Worm (Caenorhabditis elegans): Measurements from ENCODE around the gene sprr-3.

The sprr-3 gene

ce11 chrIV:2542001-2542400, at the start of gene sprr-3:
sprr-3 (plus strand) TSS chrIV:2542301.
- TF ChIP-seq ceh-13 (GFP tag; optimal IDR thresholded peaks at IDR 0.05) (no peak), hnd-1 (tag; optimal IDR thresholded peaks at IDR 0.05) (no peak), hmbx-1 (tag; optimal IDR thresholded peaks at IDR 0.05) (no peak), F13C5.2 (tag; optimal IDR thresholded peaks at IDR 0.05) (no peak), ets-7 (tag; optimal IDR thresholded peaks at IDR 0.05) (no peak), flt-1 (GFP tag; IDR thresholded peaks at IDR 0.05) (no peak), aly-1 (tag; optimal IDR thresholded peaks at IDR 0.05) (no peak), tbx-37 (GFP tag; conservative IDR thresholded peaks at IDR 0.05) (no peak), tbx-11 (GFP tag; IDR thresholded peaks at IDR 0.05) (no peak), scrt-1 (GFP tag; IDR thresholded peaks at IDR 0.05) (no peak), hmg-4 (GFP tag; optimal IDR thresholded peaks at IDR 0.05) (no peak), pes-1 (GFP tag; IDR thresholded peaks at IDR 0.05) (no peak)

- TF ChIP-seq ets-7 (tag; optimal IDR thresholded peaks at IDR 0.05), result no peak
- peak; percentile 56 for TF ChIP-seq F13C5.2 (tag; optimal IDR thresholded peaks at IDR 0.05)
These were observed 46.8 kb upstream of the sprr-3 start, which contains the start of the genes ccdc-12 and Y69A2AR.18 for ce11 chrIV:2495118-2495785. ccdc-12 (minus strand) TSS chrIV:2495174. Y69A2AR.18 (plus strand) TSS chrIV:2495735.

ce11 chrIV:2496084-2496483, 46.0 kb upstream of the sprr-3 start:
- TF ChIP-seq B0310.2 (tag; optimal IDR thresholded peaks at IDR 0.05) (no peak), tbx-11 (GFP tag; IDR thresholded peaks at IDR 0.05) (no peak), flt-1 (GFP tag; IDR thresholded peaks at IDR 0.05) (no peak), tbx-37 (GFP tag; conservative IDR thresholded peaks at IDR 0.05) (no peak), aly-1 (tag; optimal IDR thresholded peaks at IDR 0.05) (no peak), hmg-4 (GFP tag; optimal IDR thresholded peaks at IDR 0.05) (no peak), pes-1 (GFP tag; IDR thresholded peaks at IDR 0.05) (no peak), F13C5.2 (tag; optimal IDR thresholded peaks at IDR 0.05) (no peak), tra-4 (tag; optimal IDR thresholded peaks at IDR 0.05) (no peak), ceh-13 (GFP tag; optimal IDR thresholded peaks at IDR 0.05) (no peak), sea-1 (GFP tag; conservative IDR thresholded peaks at IDR 0.05) (no peak), hnd-1 (tag; optimal IDR thresholded peaks at IDR 0.05) (no peak), hmbx-1 (tag; optimal IDR thresholded peaks at IDR 0.05) (no peak), scrt-1 (GFP tag; IDR thresholded peaks at IDR 0.05) (no peak), ama-1 (optimal IDR thresholded peaks at IDR 0.05) (no peak)

ce11 chrIV:2497615-2498183, 44.4 kb upstream of the sprr-3 start, which contains the start of gene Y69A2AR.16:
Y69A2AR.16 (plus strand) TSS chrIV:2497803.
- no peak for TF ChIP-seq scrt-1 (GFP tag; IDR thresholded peaks at IDR 0.05)
- TF ChIP-seq tbx-11 (GFP tag; IDR thresholded peaks at IDR 0.05), result no peak
- no peak for TF ChIP-seq flt-1 (GFP tag; IDR thresholded peaks at IDR 0.05)
- no peak for TF ChIP-seq pes-1 (GFP tag; IDR thresholded peaks at IDR 0.05)
- TF ChIP-seq tbx-37 (GFP tag; conservative IDR thresholded peaks at IDR 0.05), result no peak
- no peak for TF ChIP-seq B0310.2 (tag; optimal IDR thresholded peaks at IDR 0.05)

- no peak for TF ChIP-seq tbx-37 (GFP tag; conservative IDR thresholded peaks at IDR 0.05)
- no peak for TF ChIP-seq ceh-13 (GFP tag; optimal IDR thresholded peaks at IDR 0.05)
- no peak for TF ChIP-seq pes-1 (GFP tag; IDR thresholded peaks at IDR 0.05)
- no peak for TF ChIP-seq aly-1 (tag; optimal IDR thresholded peaks at IDR 0.05)
- TF ChIP-seq hmbx-1 (tag; optimal IDR thresholded peaks at IDR 0.05), result no peak
- no peak for TF ChIP-seq F13C5.2 (tag; optimal IDR thresholded peaks at IDR 0.05)
- TF ChIP-seq flt-1 (GFP tag; IDR thresholded peaks at IDR 0.05), result no peak
- TF ChIP-seq ama-1 (optimal IDR thresholded peaks at IDR 0.05), result no peak
- TF ChIP-seq sea-1 (GFP tag; conservative IDR thresholded peaks at IDR 0.05), result no peak
- TF ChIP-seq hnd-1 (tag; optimal IDR thresholded peaks at IDR 0.05), result no peak
- no peak for TF ChIP-seq tra-4 (tag; optimal IDR thresholded peaks at IDR 0.05)
These were observed 34.3 kb upstream of the sprr-3 start, which contains the start of gene Y69A2AR.22 for ce11 chrIV:2507824-2508223. Y69A2AR.22 (minus strand) TSS chrIV:2507924.

- TF ChIP-seq scrt-1 (GFP tag; IDR thresholded peaks at IDR 0.05) (no peak), hnd-1 (tag; optimal IDR thresholded peaks at IDR 0.05) (no peak), tra-4 (tag; optimal IDR thresholded peaks at IDR 0.05) (no peak)
These were observed 15.3 kb upstream of the sprr-3 start for ce11 chrIV:2526836-2527235.

- no peak for TF ChIP-seq B0310.2 (tag; optimal IDR thresholded peaks at IDR 0.05)
- no peak for TF ChIP-seq ceh-36 (tag; optimal IDR thresholded peaks at IDR 0.05)
- TF ChIP-seq hmg-4 (GFP tag; optimal IDR thresholded peaks at IDR 0.05), result no peak
- TF ChIP-seq ceh-13 (GFP tag; optimal IDR thresholded peaks at IDR 0.05), result no peak
- no peak for TF ChIP-seq hmbx-1 (tag; optimal IDR thresholded peaks at IDR 0.05)
These were observed 12.8 kb upstream of the sprr-3 start for ce11 chrIV:2529281-2529680.

- TF ChIP-seq tra-4 (tag; optimal IDR thresholded peaks at IDR 0.05), result no peak
- TF ChIP-seq ama-1 (optimal IDR thresholded peaks at IDR 0.05), result no peak
- TF ChIP-seq ceh-36 (tag; optimal IDR thresholded peaks at IDR 0.05), result no peak
- TF ChIP-seq tbx-37 (GFP tag; conservative IDR thresholded peaks at IDR 0.05), result no peak
- TF ChIP-seq flt-1 (GFP tag; IDR thresholded peaks at IDR 0.05), result no peak
- no peak for TF ChIP-seq aly-1 (tag; optimal IDR thresholded peaks at IDR 0.05)
- TF ChIP-seq pes-1 (GFP tag; IDR thresholded peaks at IDR 0.05), result no peak
- no peak for TF ChIP-seq ets-7 (tag; optimal IDR thresholded peaks at IDR 0.05)
- no peak for TF ChIP-seq F13C5.2 (tag; optimal IDR thresholded peaks at IDR 0.05)
- no peak for TF ChIP-seq scrt-1 (GFP tag; IDR thresholded peaks at IDR 0.05)
- TF ChIP-seq ceh-13 (GFP tag; optimal IDR thresholded peaks at IDR 0.05), result no peak
- TF ChIP-seq B0310.2 (tag; optimal IDR thresholded peaks at IDR 0.05), result no peak
- no peak for TF ChIP-seq hmg-4 (GFP tag; optimal IDR thresholded peaks at IDR 0.05)
- no peak for TF ChIP-seq tbx-11 (GFP tag; IDR thresholded peaks at IDR 0.05)
- TF ChIP-seq sea-1 (GFP tag; conservative IDR thresholded peaks at IDR 0.05), result no peak
- no peak for TF ChIP-seq hmbx-1 (tag; optimal IDR thresholded peaks at IDR 0.05)
These were observed 11.8 kb upstream of the sprr-3 start for ce11 chrIV:2530285-2530684.
